Fruit fly (Drosophila melanogaster) whole organism, embryonic: Measurements from ENCODE around the gene CG4631.

ENCODE experiments used
- Antp ChIP-seq: fragments of 200-800 bp; sonication (Bioruptor generic); optimal IDR thresholded peaks from 3 replicates; lab custom pipeline; 2016; ENCODE audit warnings: missing biosample characterization, missing genetic modification characterization
- BtbVII ChIP-seq: fragments of 200-800 bp; sonication (Bioruptor generic); optimal IDR thresholded peaks from 3 replicates; lab custom pipeline; 2017; ENCODE audit warnings: missing biosample characterization, mild to moderate bottlenecking, missing genetic modification characterization
- CG11398 ChIP-seq: fragments of 200-800 bp; sonication (Bioruptor generic); optimal IDR thresholded peaks from 2 replicates; lab custom pipeline; 2016; ENCODE audit warnings: missing biosample characterization, missing genetic modification characterization
- CG11560 ChIP-seq: fragments of 200-800 bp; sonication (Bioruptor generic); IDR thresholded peaks from 3 replicates; pipeline ENCODE4 v1.3.6; 2022; ENCODE audit warnings: missing biosample characterization, missing genetic modification characterization
- CG12219 ChIP-seq: fragments of 200-800 bp; sonication (Bioruptor generic); optimal IDR thresholded peaks from 3 replicates; lab custom pipeline; 2018; ENCODE audit warnings: missing biosample characterization, mild to moderate bottlenecking, missing genetic modification characterization
- CG12744 ChIP-seq: fragments of 200-800 bp; sonication (Bioruptor generic); optimal IDR thresholded peaks from 2 replicates; lab custom pipeline; 2016; ENCODE audit warnings: missing biosample characterization, missing genetic modification characterization
- CG13287 ChIP-seq: fragments of 200-800 bp; sonication (Bioruptor generic); IDR thresholded peaks from 2 replicates; pipeline ENCODE4 v1.3.6; 2022; ENCODE audit warnings: missing biosample characterization, missing genetic modification characterization; ENCODE audit not compliant: partially characterized antibody
- CG14441 ChIP-seq: fragments of 200-800 bp; sonication (Bioruptor generic); IDR thresholded peaks from 2 replicates; pipeline ENCODE4 v1.3.6; 2022; ENCODE audit warnings: missing biosample characterization, missing genetic modification characterization
- CG14965 ChIP-seq: fragments of 200-800 bp; sonication (Bioruptor generic); optimal IDR thresholded peaks from 2 replicates; lab custom pipeline; 2016; ENCODE audit warnings: missing biosample characterization, missing genetic modification characterization, borderline replicate concordance
- CG17912 ChIP-seq: fragments of 200-800 bp; sonication (Bioruptor generic); optimal IDR thresholded peaks from 2 replicates; lab custom pipeline; 2018; ENCODE audit warnings: missing biosample characterization, mild to moderate bottlenecking, missing genetic modification characterization
- CG1792 ChIP-seq: fragments of 200-800 bp; sonication (Bioruptor generic); optimal IDR thresholded peaks from 2 replicates; lab custom pipeline; 2016; ENCODE audit warnings: missing biosample characterization, missing genetic modification characterization
- CG18476 ChIP-seq: fragments of 200-800 bp; sonication (Bioruptor generic); optimal IDR thresholded peaks from 2 replicates; lab custom pipeline; 2016; ENCODE audit warnings: missing biosample characterization, mild to moderate bottlenecking, missing genetic modification characterization
- CG18764 ChIP-seq: fragments of 200-800 bp; sonication (Bioruptor generic); optimal IDR thresholded peaks from 3 replicates; lab custom pipeline; 2016; ENCODE audit warnings: missing biosample characterization, missing genetic modification characterization
- CG31365 ChIP-seq: fragments of 200-800 bp; sonication (Bioruptor generic); optimal IDR thresholded peaks from 2 replicates; lab custom pipeline; 2018; ENCODE audit warnings: missing biosample characterization, mild to moderate bottlenecking, missing genetic modification characterization
- CG31388 ChIP-seq: fragments of 200-800 bp; sonication (Bioruptor generic); optimal IDR thresholded peaks from 2 replicates; lab custom pipeline; 2016; ENCODE audit warnings: missing biosample characterization, missing genetic modification characterization
- CG34376 ChIP-seq: fragments of 200-800 bp; sonication (Bioruptor generic); optimal IDR thresholded peaks from 2 replicates; lab custom pipeline; 2018; ENCODE audit warnings: missing biosample characterization, mild to moderate bottlenecking, missing genetic modification characterization
- CG3995 ChIP-seq: fragments of 200-800 bp; sonication (Bioruptor generic); optimal IDR thresholded peaks from 3 replicates; lab custom pipeline; 2016; ENCODE audit warnings: missing biosample characterization, missing genetic modification characterization
- CG4404 ChIP-seq: fragments of 200-800 bp; sonication (Bioruptor generic); IDR thresholded peaks from 2 replicates; pipeline ENCODE4 v1.3.6; 2022; ENCODE audit warnings: missing biosample characterization, missing genetic modification characterization
- CG4707 ChIP-seq: fragments of 200-800 bp; sonication (Bioruptor generic); optimal IDR thresholded peaks from 2 replicates; lab custom pipeline; 2018; ENCODE audit warnings: missing biosample characterization, mild to moderate bottlenecking, missing genetic modification characterization, moderate library complexity
- CG4854 ChIP-seq: fragments of 200-800 bp; sonication (Bioruptor generic); optimal IDR thresholded peaks from 2 replicates; lab custom pipeline; 2016; ENCODE audit warnings: missing biosample characterization, missing genetic modification characterization, inconsistent platforms
- CG6272 ChIP-seq: fragments of 200-800 bp; sonication (Bioruptor generic); IDR thresholded peaks from 2 replicates; pipeline ENCODE4 v1.3.6; 2022; ENCODE audit warnings: missing biosample characterization, missing genetic modification characterization
- CG6689 ChIP-seq: fragments of 200-800 bp; sonication (Bioruptor generic); IDR thresholded peaks from 2 replicates; pipeline ENCODE4 v1.3.6; 2022; ENCODE audit warnings: missing biosample characterization, missing genetic modification characterization
- CG6765 ChIP-seq: fragments of 200-800 bp; sonication (Bioruptor generic); optimal IDR thresholded peaks from 3 replicates; lab custom pipeline; 2017; ENCODE audit warnings: missing biosample characterization, mild to moderate bottlenecking, missing genetic modification characterization
- CG8765 ChIP-seq: fragments of 200-800 bp; sonication (Bioruptor generic); IDR thresholded peaks from 2 replicates; pipeline ENCODE4 v1.3.6; 2022; ENCODE audit warnings: missing biosample characterization, missing genetic modification characterization
- CG8924 ChIP-seq: fragments of 200-800 bp; optimal IDR thresholded peaks from 3 replicates; lab custom pipeline; 2019; ENCODE audit warnings: missing biosample characterization, mild to moderate bottlenecking, missing genetic modification characterization, moderate library complexity
- CG9215 ChIP-seq: fragments of 200-800 bp; sonication (Bioruptor generic); IDR thresholded peaks from 2 replicates; pipeline ENCODE4 v1.3.6; 2022; ENCODE audit warnings: missing biosample characterization, missing genetic modification characterization
- CG9609 ChIP-seq: fragments of 200-800 bp; sonication (Bioruptor generic); optimal IDR thresholded peaks from 3 replicates; lab custom pipeline; 2016; ENCODE audit warnings: missing biosample characterization, missing genetic modification characterization
- Deaf1 ChIP-seq: fragments of 200-800 bp; optimal IDR thresholded peaks from 3 replicates; lab custom pipeline; 2019; ENCODE audit warnings: missing biosample characterization, mild to moderate bottlenecking, missing genetic modification characterization, moderate library complexity
- Dref ChIP-seq: fragments of 200-800 bp; sonication (Bioruptor generic); IDR thresholded peaks from 2 replicates; pipeline ENCODE4 v1.3.6; 2022; ENCODE audit warnings: missing biosample characterization, missing genetic modification characterization
- ERR ChIP-seq: fragments of 200-800 bp; sonication (Bioruptor generic); optimal IDR thresholded peaks from 2 replicates; lab custom pipeline; 2016; ENCODE audit warnings: missing biosample characterization, missing genetic modification characterization
- Ets97D ChIP-seq: fragments of 200-800 bp; sonication (Bioruptor generic); optimal IDR thresholded peaks from 3 replicates; lab custom pipeline; 2016; ENCODE audit warnings: missing biosample characterization, missing genetic modification characterization
- Hand ChIP-seq: fragments of 200-800 bp; sonication (Bioruptor generic); optimal IDR thresholded peaks from 2 replicates; lab custom pipeline; 2017; ENCODE audit warnings: mild to moderate bottlenecking, missing biosample characterization, missing genetic modification reagents, missing genetic modification characterization
- Med ChIP-seq: fragments of 200-800 bp; sonication (Bioruptor generic); peaks from one replicate; lab custom pipeline; 2016; ENCODE audit warnings: missing biosample characterization, missing genetic modification characterization, mild to moderate bottlenecking, inconsistent platforms, moderate library complexity
- Optix ChIP-seq: fragments of 200-800 bp; sonication (Bioruptor generic); IDR thresholded peaks from 3 replicates; pipeline ENCODE4 v1.3.6; 2022; ENCODE audit warnings: missing biosample characterization, missing genetic modification characterization
- Taf1 ChIP-seq: fragments of 200-800 bp; sonication (Bioruptor generic); IDR thresholded peaks from 2 replicates; pipeline ENCODE4 v1.3.6; 2022; ENCODE audit warnings: missing biosample characterization, missing genetic modification characterization
- Usf ChIP-seq: fragments of 200-800 bp; sonication (Bioruptor generic); optimal IDR thresholded peaks from 2 replicates; lab custom pipeline; 2017; ENCODE audit warnings: missing genotype, missing biosample characterization, missing genetic modification characterization
- YL-1 ChIP-seq: fragments of 200-800 bp; sonication (Bioruptor generic); optimal IDR thresholded peaks from 3 replicates; lab custom pipeline; 2017; ENCODE audit warnings: missing biosample characterization, mild to moderate bottlenecking, missing genetic modification characterization
- abd-A ChIP-seq: fragments of 200-800 bp; sonication (Bioruptor generic); optimal IDR thresholded peaks from 3 replicates; lab custom pipeline; 2019; ENCODE audit warnings: missing biosample characterization, mild to moderate bottlenecking, missing genetic modification characterization, moderate library complexity
- ase ChIP-seq: fragments of 200-800 bp; sonication (Bioruptor generic); IDR thresholded peaks from 3 replicates; pipeline ENCODE4 v1.3.6; 2022; ENCODE audit warnings: missing biosample characterization, missing genetic modification characterization
- disco-r ChIP-seq: fragments of 200-800 bp; sonication (Bioruptor generic); optimal IDR thresholded peaks from 2 replicates; lab custom pipeline; 2016; ENCODE audit warnings: missing biosample characterization, missing genetic modification characterization
- en ChIP-seq: fragments of 200-800 bp; sonication (Bioruptor generic); optimal IDR thresholded peaks from 2 replicates; lab custom pipeline; 2016; ENCODE audit warnings: missing biosample characterization, missing genetic modification characterization
- eve ChIP-seq, 2 experiments: fragments of >200 bp; optimal IDR thresholded peaks; 2 replicates each; lab custom pipeline; 2017; ENCODE audit warnings: missing biosample characterization in 2 of 2, missing genetic modification characterization in 2 of 2
- fd64A ChIP-seq: fragments of 200-800 bp; sonication (Bioruptor generic); optimal IDR thresholded peaks from 3 replicates; lab custom pipeline; 2018; ENCODE audit warnings: missing biosample characterization, mild to moderate bottlenecking, missing genetic modification characterization
- grau ChIP-seq: fragments of 200-800 bp; optimal IDR thresholded peaks from 3 replicates; lab custom pipeline; 2019; ENCODE audit warnings: missing biosample characterization, mild to moderate bottlenecking, missing genetic modification characterization, moderate library complexity
- kni ChIP-seq: fragments of 200-800 bp; sonication (Bioruptor generic); optimal IDR thresholded peaks from 3 replicates; lab custom pipeline; 2017; ENCODE audit warnings: mild to moderate bottlenecking, missing biosample characterization, missing genetic modification reagents, missing genetic modification characterization
- psq ChIP-seq: fragments of 200-800 bp; sonication (Bioruptor generic); optimal IDR thresholded peaks from 2 replicates; lab custom pipeline; 2017; ENCODE audit warnings: missing biosample characterization, missing genetic modification characterization
- rib ChIP-seq: fragments of 200-800 bp; sonication (Bioruptor generic); IDR thresholded peaks from 2 replicates; pipeline ENCODE4 v1.3.6; 2022; ENCODE audit warnings: missing biosample characterization, missing genetic modification characterization
- ro ChIP-seq: fragments of 200-800 bp; sonication (Bioruptor generic); IDR thresholded peaks from 2 replicates; pipeline ENCODE4 v1.3.6; 2022; ENCODE audit warnings: missing biosample characterization, missing genetic modification characterization
- sim ChIP-seq: fragments of 200-800 bp; sonication (Bioruptor generic); IDR thresholded peaks from 2 replicates; pipeline ENCODE4 v1.3.6; 2022; ENCODE audit warnings: missing biosample characterization, missing genetic modification characterization
- sqz ChIP-seq: fragments of 200-800 bp; sonication (Bioruptor generic); optimal IDR thresholded peaks from 3 replicates; lab custom pipeline; 2018; ENCODE audit warnings: missing biosample characterization, mild to moderate bottlenecking, missing genetic modification characterization
- ssp ChIP-seq: fragments of 200-800 bp; sonication (Bioruptor generic); IDR thresholded peaks from 2 replicates; pipeline ENCODE4 v1.3.6; 2022; ENCODE audit warnings: missing biosample characterization, missing genetic modification characterization
- tin ChIP-seq: fragments of 200-800 bp; sonication (Bioruptor generic); optimal IDR thresholded peaks from 3 replicates; lab custom pipeline; 2016; ENCODE audit warnings: missing biosample characterization, missing genetic modification characterization
- vfl ChIP-seq: fragments of 200-800 bp; sonication (Bioruptor generic); optimal IDR thresholded peaks from 2 replicates; lab custom pipeline; 2016; ENCODE audit warnings: missing biosample characterization, missing genetic modification characterization

CG4631 gene

DNA sequence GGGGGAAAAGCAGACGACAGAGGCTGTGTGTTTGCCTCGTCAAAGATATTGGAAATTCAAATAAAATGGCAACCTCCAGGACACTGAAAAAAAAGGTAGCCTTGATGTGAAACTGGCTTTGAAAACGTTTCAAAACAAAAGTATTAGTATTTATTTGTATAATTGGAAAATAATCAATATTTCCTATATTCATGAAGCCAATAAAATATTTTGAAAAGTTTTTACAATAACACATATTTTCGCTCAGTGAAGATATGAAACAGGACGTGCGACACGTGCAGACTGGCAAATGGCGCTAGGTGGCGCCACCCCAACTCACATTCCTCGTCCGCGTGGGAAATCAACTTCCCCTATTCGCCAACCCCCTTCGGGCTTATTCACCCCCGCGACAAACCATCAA lies 40.6 kb downstream of the CG4631 start (continued):
- TF ChIP-seq sqz, result no peak
- 0 out of 2 replicates have a peak, but pooled peaks have one; percentile 18 for TF ChIP-seq Taf1 (GFP tag; lab: Robert Waterston, UW)
- no peak for TF ChIP-seq ssp (GFP tag; lab: Robert Waterston, UW)
- no peak for TF ChIP-seq CG31365
- peak; percentile 58 for TF ChIP-seq CG14441
- peak; percentile 24 for TF ChIP-seq tin (GFP tag; lab: Kevin White, UChicago)
- TF ChIP-seq Optix (GFP tag; lab: Robert Waterston, UW), result no peak
- TF ChIP-seq CG12219 (GFP tag; lab: Kevin White, UChicago), result peak; percentile 13
- TF ChIP-seq en, result no peak
- TF ChIP-seq eve (GFP tag; optimal IDR thresholded peaks at IDR 0.05; lab: Kevin White, UChicago), result peak in 1 of 2 experiments; percentile 70
- no peak for TF ChIP-seq CG4404 (GFP tag; lab: Robert Waterston, UW)
- no peak for TF ChIP-seq kni
- no peak for TF ChIP-seq CG9609
- TF ChIP-seq CG1792 (GFP tag; lab: Kevin White, UChicago), result no peak
- TF ChIP-seq Hand (GFP tag; lab: Kevin White, UChicago), result peak; percentile 63
- TF ChIP-seq CG6765 (GFP tag; lab: Kevin White, UChicago), result peak; percentile 51
- no peak for TF ChIP-seq YL-1
- TF ChIP-seq grau (tag; lab: Kevin White, UChicago), result peak; percentile 66
- no peak for TF ChIP-seq CG8765 (GFP tag; lab: Robert Waterston, UW)
- TF ChIP-seq CG6689 (GFP tag; lab: Robert Waterston, UW), result peak; percentile 58; the same call in 1 of the 2 replicates
- TF ChIP-seq Deaf1 (tag; lab: Kevin White, UChicago), result peak; percentile 24
- peak; percentile 23; the same call in 1 of the 2 replicates for TF ChIP-seq CG9215 (GFP tag; lab: Robert Waterston, UW)
- no peak for TF ChIP-seq CG4707 (GFP tag; lab: Kevin White, UChicago)
- peak; percentile 7 for TF ChIP-seq CG4854 (GFP tag; lab: Kevin White, UChicago)
- TF ChIP-seq CG8924, result peak; percentile 46
- no peak for TF ChIP-seq CG3995 (GFP tag; lab: Kevin White, UChicago)
- TF ChIP-seq CG18476 (GFP tag; lab: Kevin White, UChicago), result peak; percentile 18
- TF ChIP-seq CG13287 (GFP tag; lab: Robert Waterston, UW), result no peak
- no peak for TF ChIP-seq CG14965 (GFP tag; lab: Kevin White, UChicago)
- no peak for TF ChIP-seq ERR
- no peak for TF ChIP-seq CG11398 (GFP tag; lab: Kevin White, UChicago)
- TF ChIP-seq Dref (GFP tag; lab: Robert Waterston, UW), result no peak
- TF ChIP-seq CG17912 (GFP tag; lab: Kevin White, UChicago), result no peak
- TF ChIP-seq sim (GFP tag; lab: Robert Waterston, UW), result no peak
- no peak for TF ChIP-seq CG12744 (GFP tag; lab: Kevin White, UChicago)
- no peak for TF ChIP-seq Usf (GFP tag; lab: Kevin White, UChicago)
- no peak for TF ChIP-seq ro (GFP tag; lab: Robert Waterston, UW)
- TF ChIP-seq Med, result peak; percentile 80
- no peak for TF ChIP-seq CG18764 (GFP tag; lab: Kevin White, UChicago)
- peak; percentile 7 for TF ChIP-seq CG34376 (GFP tag; lab: Kevin White, UChicago)
- TF ChIP-seq vfl (GFP tag; lab: Kevin White, UChicago), result no peak
- no peak for TF ChIP-seq Ets97D
- no peak for TF ChIP-seq fd64A (GFP tag; lab: Kevin White, UChicago)
- no peak for TF ChIP-seq psq (GFP tag; lab: Kevin White, UChicago)
- TF ChIP-seq CG6272 (GFP tag; lab: Robert Waterston, UW), result no peak
- TF ChIP-seq Antp (GFP tag; lab: Kevin White, UChicago), result no peak
- no peak for TF ChIP-seq abd-A (tag; lab: Kevin White, UChicago)
- no peak for TF ChIP-seq rib
- TF ChIP-seq ase (GFP tag; lab: Robert Waterston, UW), result no peak
- TF ChIP-seq CG31388, result no peak
- TF ChIP-seq CG11560, result no peak
- no peak for TF ChIP-seq disco-r
- TF ChIP-seq BtbVII (GFP tag; lab: Kevin White, UChicago), result peak; percentile 47
